Worm (Caenorhabditis elegans) whole organism, L4/young adult: ENCODE data around the gene madf-3.

Source experiments
- W03F9.2 ChIP-seq: fragments of 150-350 bp; optimal IDR thresholded peaks from 2 replicates; lab custom pipeline; 2014; ENCODE audit warnings: missing biosample characterization, missing genetic modification characterization
- dao-5 ChIP-seq: sonication (generic microtip); optimal IDR thresholded peaks from 2 replicates; lab custom pipeline; 2016; ENCODE audit warnings: missing genotype, missing genetic modification characterization, moderate library complexity, missing compliant biosample characterization
- him-1 ChIP-seq: sonication (generic microtip); optimal IDR thresholded peaks from 2 replicates; lab custom pipeline; 2016; ENCODE audit warnings: missing genotype, missing genetic modification reagents, missing genetic modification characterization, missing compliant biosample characterization

madf-3 gene

DNA sequence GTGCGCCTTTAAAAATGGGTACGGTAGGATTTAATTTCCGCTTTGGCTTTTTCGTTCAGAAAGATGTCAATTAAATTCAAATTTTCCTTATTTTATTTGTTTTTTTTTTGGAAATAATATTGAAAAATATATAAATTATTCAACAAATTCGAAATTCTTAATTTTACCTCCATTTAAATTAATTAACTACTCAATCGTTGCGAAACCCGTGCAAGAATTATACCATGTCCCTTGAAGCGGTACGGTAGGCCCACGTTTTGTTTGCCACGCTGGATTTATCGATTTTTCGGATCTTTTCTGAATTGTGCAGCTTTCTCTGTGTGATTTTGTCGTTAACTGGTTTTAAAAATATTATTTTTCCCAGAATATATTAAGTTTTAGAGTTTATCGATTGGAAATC, 14.1 kb upstream of the madf-3 start, which contains the start of gene Y52E8A.2:
TSS of gene Y52E8A.2 (plus strand) at position 382 of the 400 bp plus-strand sequence.
- TF ChIP-seq W03F9.2 (tag; lab: Kevin White, UChicago) (no peak), him-1 (tag; lab: Kevin White, UChicago) (no peak), dao-5 (no peak)

DNA sequence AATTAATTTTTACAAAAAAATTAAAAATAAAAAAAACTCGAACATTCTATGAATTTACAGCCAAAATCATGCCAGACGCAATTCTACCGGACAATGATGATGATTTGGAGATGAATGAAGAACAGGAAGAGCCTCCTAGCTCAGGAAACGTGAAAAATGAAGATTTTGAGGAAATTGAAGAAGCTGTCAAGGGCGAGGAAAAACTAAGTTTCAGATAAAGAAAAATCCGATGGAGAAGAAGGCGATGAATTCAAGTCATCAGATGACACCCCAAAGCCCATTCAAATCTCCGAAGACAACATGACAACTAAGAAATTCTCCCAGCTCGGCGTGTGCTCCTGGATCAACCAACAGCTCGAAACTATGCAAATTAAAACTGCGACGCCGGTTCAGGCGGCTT, 12.8 kb upstream of the madf-3 start, which contains the start of gene Y52E8A.1:
TSS of gene Y52E8A.1 (plus strand) at position 301 of the 400 bp plus-strand sequence.
- TF ChIP-seq dao-5: no peak
- TF ChIP-seq him-1 (tag; lab: Kevin White, UChicago): no peak
- no peak for TF ChIP-seq W03F9.2 (tag; lab: Kevin White, UChicago)

DNA sequence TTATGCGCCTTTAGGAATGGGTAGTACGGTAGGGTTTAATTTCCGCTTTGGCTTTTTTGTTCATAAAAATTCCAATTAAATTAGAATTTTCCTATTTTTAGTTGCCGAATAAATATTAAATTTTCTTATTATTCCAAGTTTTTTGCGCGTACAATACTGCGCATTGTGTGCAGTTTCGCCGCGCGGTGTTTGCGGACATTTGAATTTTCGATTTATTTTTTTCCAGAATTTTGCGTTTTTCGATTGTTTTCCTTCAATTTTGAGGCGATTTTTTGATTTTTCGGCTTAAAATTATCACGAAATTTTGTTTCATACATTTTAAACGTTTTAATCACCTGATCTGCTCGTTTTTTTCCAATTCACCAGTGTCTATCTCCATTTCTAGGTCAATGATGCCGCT, 11.7 kb upstream of the madf-3 start, which contains the start of gene H20J04.6:
TSS of gene H20J04.6 (plus strand) at position 386 of the 400 bp plus-strand sequence.
- no peak for TF ChIP-seq dao-5
- TF ChIP-seq him-1 (tag; lab: Kevin White, UChicago): no peak
- TF ChIP-seq W03F9.2 (tag; lab: Kevin White, UChicago): no peak

DNA sequence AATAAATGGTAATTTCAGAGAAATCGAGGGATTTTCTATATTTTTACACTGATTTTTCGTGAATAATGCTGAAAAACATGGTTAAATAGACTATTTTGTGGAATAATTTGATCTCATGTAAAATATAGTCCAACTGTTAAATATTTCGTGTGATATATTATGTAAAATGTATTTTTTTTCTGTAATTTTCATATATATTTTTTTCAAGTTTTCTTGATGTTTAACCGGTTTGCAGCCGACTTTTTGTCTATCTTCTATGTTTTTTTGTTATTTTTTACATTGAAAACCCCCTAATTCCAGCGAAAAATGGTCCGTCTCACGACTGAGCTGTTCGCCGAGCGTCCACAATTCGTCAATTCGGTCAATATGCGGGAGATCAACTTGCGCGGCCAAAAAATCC, 10.5 kb upstream of the madf-3 start, which contains the start of gene mog-2:
TSS of gene mog-2 (plus strand) at position 301 of the 400 bp plus-strand sequence.
- TF ChIP-seq W03F9.2 (tag; lab: Kevin White, UChicago) (no peak), him-1 (tag; lab: Kevin White, UChicago) (no peak), dao-5 (no peak)

DNA sequence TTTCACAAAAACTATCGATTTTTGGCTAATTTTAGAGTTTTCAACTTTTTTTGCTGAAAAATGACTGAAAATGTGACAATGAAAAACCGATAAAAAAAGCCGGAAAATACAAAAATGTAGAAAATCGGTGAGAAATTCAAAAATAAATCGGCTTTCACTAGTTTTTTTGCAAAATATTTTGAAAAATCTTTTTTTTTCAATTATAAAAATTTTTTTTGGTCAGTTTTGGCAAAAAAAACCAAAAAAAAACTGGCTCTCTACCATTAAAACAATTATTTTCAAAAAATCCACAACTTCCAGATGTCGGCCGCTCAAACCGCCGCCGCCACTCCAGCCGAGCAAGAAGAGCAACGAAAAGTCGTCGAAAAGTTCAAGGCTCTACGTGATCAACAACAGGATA, 8.1 kb upstream of the madf-3 start, which contains the start of gene pfd-2:
TSS of gene pfd-2 (plus strand) at position 301 of the 400 bp plus-strand sequence.
- TF ChIP-seq dao-5 (no peak), W03F9.2 (tag; lab: Kevin White, UChicago) (no peak), him-1 (tag; lab: Kevin White, UChicago) (no peak)

DNA sequence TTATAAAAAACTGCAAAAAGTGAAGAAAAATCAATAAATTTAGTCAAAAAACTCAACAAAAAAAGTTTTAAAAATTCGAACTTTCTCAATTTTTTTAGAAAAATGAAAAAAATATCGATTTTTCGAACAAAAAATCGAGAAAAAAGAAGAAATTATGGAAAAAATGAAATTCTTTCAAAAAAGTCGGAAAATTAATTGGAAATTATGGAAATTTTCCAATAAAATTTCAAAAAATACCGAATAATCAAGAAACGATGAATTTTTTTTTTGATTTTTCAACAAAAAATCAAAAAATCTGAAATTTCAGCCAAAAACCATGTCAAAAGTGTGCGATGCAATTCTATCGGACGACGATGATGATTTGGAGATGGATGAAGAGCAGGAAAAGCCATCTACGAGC, 5.8 kb upstream of the madf-3 start, which contains the start of gene H20J04.4:
TSS of gene H20J04.4 (plus strand) at position 301 of the 400 bp plus-strand sequence.
- TF ChIP-seq him-1 (tag; lab: Kevin White, UChicago): no peak
- no peak for TF ChIP-seq dao-5
- TF ChIP-seq W03F9.2 (tag; lab: Kevin White, UChicago): no peak

DNA sequence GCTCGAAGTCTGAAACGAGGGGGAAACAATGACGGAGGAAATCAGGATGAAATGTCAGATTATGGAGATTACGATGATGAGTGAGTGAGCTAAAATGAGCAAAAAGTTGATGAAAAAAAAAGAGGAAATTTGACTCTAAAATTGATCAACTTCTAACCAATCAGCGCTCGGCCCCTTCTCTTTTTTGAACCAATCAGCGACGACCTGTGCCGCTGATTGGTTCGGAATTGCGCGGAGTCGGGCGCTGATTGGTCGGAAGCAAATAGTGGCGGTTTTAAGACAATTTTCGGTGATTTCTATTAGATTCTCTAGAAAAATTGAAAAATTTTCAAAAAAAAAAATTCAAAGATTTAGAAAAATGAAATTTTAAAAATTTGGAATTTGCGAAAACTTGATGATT, 3.2 kb downstream of the madf-3 start:
- TF ChIP-seq W03F9.2 (tag; lab: Kevin White, UChicago): no peak
- no peak for TF ChIP-seq dao-5
- no peak for TF ChIP-seq him-1 (tag; lab: Kevin White, UChicago)

DNA sequence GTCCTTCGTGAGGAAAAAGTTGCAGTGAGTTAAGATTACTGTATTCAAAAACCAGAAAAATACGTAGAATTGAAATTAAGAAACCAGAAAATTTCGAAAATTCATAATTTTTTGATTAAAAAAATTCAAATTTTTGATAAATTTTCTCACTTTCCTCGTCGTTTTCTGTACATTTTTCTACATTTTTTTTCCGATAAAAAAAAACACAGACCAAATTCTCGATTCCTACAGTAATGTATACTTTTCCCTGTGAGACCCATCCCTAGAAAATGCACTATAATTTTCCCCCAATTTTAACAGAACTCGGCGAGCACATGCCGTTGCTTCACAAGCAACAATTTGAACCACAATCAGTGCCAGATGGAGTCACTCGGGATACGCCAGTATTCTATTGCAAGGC, 5.3 kb downstream of the madf-3 start, which contains the start of gene athp-2:
TSS of gene athp-2 (plus strand) at position 301 of the 400 bp plus-strand sequence.
- TF ChIP-seq W03F9.2 (tag; lab: Kevin White, UChicago) (no peak), dao-5 (no peak), him-1 (tag; lab: Kevin White, UChicago) (no peak)

DNA sequence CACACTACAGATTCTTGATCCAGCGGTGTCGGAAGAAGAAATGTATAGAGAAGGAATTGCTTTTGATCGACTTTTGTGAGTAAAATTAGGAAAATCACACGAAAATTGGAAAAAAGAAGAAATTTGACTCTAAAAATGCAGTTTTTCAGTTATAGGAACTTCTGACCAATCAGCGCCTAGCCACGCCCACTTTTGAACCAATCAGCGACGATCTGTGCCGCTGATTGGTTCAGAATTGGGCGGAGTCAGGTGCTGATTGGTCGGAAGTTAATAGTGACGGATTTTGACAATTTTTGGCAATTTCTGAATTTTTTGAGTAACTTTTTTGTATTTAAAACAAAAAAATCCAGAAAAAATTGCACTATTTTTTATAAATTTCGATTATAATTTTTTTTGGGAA, 6.9 kb downstream of the madf-3 start:
- no peak for TF ChIP-seq W03F9.2 (tag; lab: Kevin White, UChicago)
- no peak for TF ChIP-seq dao-5
- TF ChIP-seq him-1 (tag; lab: Kevin White, UChicago): no peak

DNA sequence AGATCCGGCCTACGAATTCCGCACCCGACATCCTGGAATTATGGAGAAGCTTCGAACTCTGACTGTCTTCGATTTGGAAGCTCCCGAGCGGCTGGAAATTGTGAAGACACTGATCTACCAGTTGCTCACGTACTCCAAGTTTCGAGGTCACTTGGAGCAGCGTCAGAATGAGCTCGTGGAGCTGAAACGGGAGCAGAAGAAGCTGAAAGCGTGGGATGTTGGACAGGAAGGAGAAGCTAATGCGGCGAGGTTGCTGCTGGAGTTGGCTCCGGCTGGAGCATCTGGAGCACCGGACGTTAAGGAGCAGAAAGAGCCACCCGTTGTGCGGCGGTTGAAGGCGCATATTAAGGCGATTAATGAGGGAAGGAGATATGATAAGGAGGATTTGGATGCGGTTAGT, 9.8 kb downstream of the madf-3 start:
- no peak for TF ChIP-seq W03F9.2 (tag; lab: Kevin White, UChicago)
- TF ChIP-seq dao-5: no peak
- no peak for TF ChIP-seq him-1 (tag; lab: Kevin White, UChicago)

DNA sequence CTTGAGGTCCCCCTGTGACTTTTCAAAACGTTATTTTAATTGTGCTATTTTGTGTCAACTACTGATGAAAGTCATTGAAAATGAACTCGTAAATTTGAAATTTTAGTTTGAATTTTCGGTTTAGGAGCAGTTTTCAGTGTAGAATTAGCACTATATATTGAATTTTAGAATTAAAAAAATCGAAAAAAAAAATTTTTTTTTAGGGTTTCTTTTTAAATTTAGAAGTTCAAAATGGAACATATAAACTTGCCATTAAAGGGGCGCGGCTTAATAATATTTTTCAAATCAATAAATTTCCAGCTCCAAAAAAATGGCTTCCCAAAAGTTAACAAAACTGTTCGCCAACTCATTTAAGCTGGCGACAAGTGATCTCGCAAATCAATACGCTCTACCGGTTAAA, 16.3 kb downstream of the madf-3 start, which contains the start of gene H20J04.9:
TSS of gene H20J04.9 (plus strand) at position 301 of the 400 bp plus-strand sequence.
- no peak for TF ChIP-seq W03F9.2 (tag; lab: Kevin White, UChicago)
- TF ChIP-seq him-1 (tag; lab: Kevin White, UChicago): no peak

DNA sequence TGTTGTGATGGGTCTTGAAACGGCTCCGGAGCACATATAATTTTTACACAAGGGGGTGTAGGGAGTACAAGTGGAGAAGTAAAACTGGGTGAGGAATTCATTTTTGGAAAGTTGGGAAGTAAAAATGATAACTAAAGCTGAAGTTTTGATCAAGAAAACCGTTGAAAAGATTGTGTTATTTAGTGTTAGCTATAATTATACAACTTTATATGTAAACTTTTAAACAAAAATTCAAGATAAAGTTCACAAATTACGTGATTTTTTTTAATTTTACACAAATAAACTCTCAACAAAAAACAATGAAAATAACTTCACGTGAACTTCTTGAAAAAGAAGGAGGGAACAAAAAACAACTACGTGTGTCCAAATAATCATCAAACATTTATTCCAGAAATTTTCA, 20.7 kb downstream of the madf-3 start, which contains the start of the genes H20J04.7 and H20J04.1:
TSS of gene H20J04.7 (minus strand) at position 101 of the 400 bp plus-strand sequence.
TSS of gene H20J04.1 (plus strand) at position 397 of the 400 bp plus-strand sequence.
- TF ChIP-seq W03F9.2 (tag; lab: Kevin White, UChicago) (no peak), dao-5 (no peak), him-1 (tag; lab: Kevin White, UChicago) (no peak)

DNA sequence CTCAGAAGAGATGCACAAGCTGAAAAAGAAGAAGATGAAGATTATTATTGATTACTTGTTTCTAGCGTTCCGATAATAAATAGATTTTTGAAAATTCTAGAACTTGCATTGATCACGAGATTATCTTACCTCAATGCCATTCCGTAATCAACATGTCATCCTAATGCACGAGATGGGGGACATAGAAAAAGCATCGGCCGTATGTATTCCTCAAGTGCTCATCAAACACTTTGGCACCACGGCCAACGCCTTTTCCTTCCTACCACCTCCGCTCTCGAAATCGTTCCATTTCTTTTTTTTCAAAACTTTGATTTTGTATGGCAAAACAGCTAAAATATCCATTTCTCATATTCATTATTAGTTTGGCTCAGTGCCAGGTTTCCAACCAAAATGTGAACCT, 24.2 kb downstream of the madf-3 start, which contains the start of gene lat-2:
TSS of gene lat-2 (plus strand) at position 301 of the 400 bp plus-strand sequence.
- TF ChIP-seq dao-5 (no peak), W03F9.2 (tag; lab: Kevin White, UChicago) (no peak), him-1 (tag; lab: Kevin White, UChicago) (no peak)

DNA sequence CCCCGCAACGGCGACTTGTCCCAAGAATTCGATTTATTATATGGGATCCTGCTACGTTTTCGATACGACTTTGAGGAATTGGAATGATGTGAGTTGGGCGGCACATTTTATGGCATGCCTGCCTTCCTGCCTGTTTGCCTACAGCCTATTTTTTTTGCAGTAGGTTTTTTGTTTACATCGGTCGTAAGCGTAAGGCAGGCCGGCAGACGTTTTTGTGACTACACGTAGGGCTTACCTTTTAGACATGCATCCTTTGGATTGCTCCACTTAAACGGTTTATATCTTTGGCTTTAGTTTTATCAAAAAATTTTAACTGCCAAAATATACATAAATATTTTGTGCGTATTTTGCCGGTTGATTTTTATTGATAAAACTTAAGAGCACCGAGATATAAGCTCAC, 24.7 kb downstream of the madf-3 start:
- TF ChIP-seq dao-5 (no peak), him-1 (tag; lab: Kevin White, UChicago) (no peak), W03F9.2 (tag; lab: Kevin White, UChicago) (no peak)
